Fruit fly (Drosophila melanogaster) whole organism, prepupa: ENCODE measurements around the gene CG12672.

ENCODE experiments used
- Blimp-1 ChIP-seq: fragments of 200-800 bp; sonication (Bioruptor generic); optimal IDR thresholded peaks from 3 replicates; lab custom pipeline; 2017; ENCODE audit warnings: missing biosample characterization, missing genetic modification characterization, mild to moderate bottlenecking, moderate library complexity, missing genetic modification reagents
- CG11762 ChIP-seq: fragments of 200-800 bp; sonication (Bioruptor generic); optimal IDR thresholded peaks from 3 replicates; lab custom pipeline; 2016; ENCODE audit warnings: missing biosample characterization, missing genetic modification characterization; ENCODE audit not compliant: insufficient read depth
- CG11902 ChIP-seq: fragments of 200-800 bp; sonication (Bioruptor generic); optimal IDR thresholded peaks from 3 replicates; lab custom pipeline; 2016; ENCODE audit warnings: missing biosample characterization, missing genetic modification characterization
- CG15336 ChIP-seq: fragments of 200-800 bp; sonication (Bioruptor generic); IDR thresholded peaks from 2 replicates; pipeline ENCODE4 v1.3.6; 2022; ENCODE audit warnings: missing biosample characterization, missing genetic modification characterization
- CG1621 ChIP-seq: fragments of 200-800 bp; sonication (Bioruptor generic); optimal IDR thresholded peaks from 3 replicates; lab custom pipeline; 2018; ENCODE audit warnings: missing biosample characterization, mild to moderate bottlenecking, missing genetic modification characterization
- CG31627 ChIP-seq: fragments of 200-800 bp; sonication (Bioruptor generic); optimal IDR thresholded peaks from 3 replicates; lab custom pipeline; 2016; ENCODE audit warnings: missing biosample characterization, missing genetic modification characterization
- CG32006 ChIP-seq: fragments of 200-800 bp; sonication (Bioruptor generic); optimal IDR thresholded peaks from 3 replicates; lab custom pipeline; 2017; ENCODE audit warnings: missing biosample characterization, mild to moderate bottlenecking, missing genetic modification characterization
- CG34406 ChIP-seq: fragments of 200-800 bp; sonication (Bioruptor generic); optimal IDR thresholded peaks from 3 replicates; lab custom pipeline; 2016; ENCODE audit warnings: missing biosample characterization, missing genetic modification characterization
- CG3919 ChIP-seq: fragments of 200-800 bp; sonication (Bioruptor generic); optimal IDR thresholded peaks from 3 replicates; lab custom pipeline; 2016; ENCODE audit warnings: missing biosample characterization, missing genetic modification characterization
- CG6163 ChIP-seq: fragments of 200-800 bp; sonication (Bioruptor generic); IDR thresholded peaks from 3 replicates; pipeline ENCODE4 v1.3.6; 2022; ENCODE audit warnings: missing biosample characterization, missing genetic modification characterization
- CG6276 ChIP-seq: fragments of 200-800 bp; sonication (Bioruptor generic); optimal IDR thresholded peaks from 2 replicates; lab custom pipeline; 2017; ENCODE audit warnings: missing biosample characterization, mild to moderate bottlenecking, missing genetic modification characterization
- CG6854 ChIP-seq: fragments of 200-800 bp; sonication (Bioruptor generic); optimal IDR thresholded peaks from 2 replicates; lab custom pipeline; 2017; ENCODE audit warnings: missing biosample characterization, mild to moderate bottlenecking, missing genetic modification characterization
- CG8119 ChIP-seq: fragments of 200-800 bp; sonication (Bioruptor generic); IDR thresholded peaks from 3 replicates; pipeline ENCODE4 v1.3.6; 2022; ENCODE audit warnings: missing biosample characterization, missing genetic modification characterization
- CG8319 ChIP-seq: fragments of 200-800 bp; sonication (Bioruptor generic); optimal IDR thresholded peaks from 3 replicates; lab custom pipeline; 2016; ENCODE audit warnings: missing biosample characterization, missing genetic modification characterization
- CG8632 ChIP-seq: fragments of 200-800 bp; sonication (Bioruptor generic); optimal IDR thresholded peaks from 3 replicates; lab custom pipeline; 2016; ENCODE audit warnings: missing biosample characterization, missing genetic modification characterization
- CG9139 ChIP-seq: fragments of 200-800 bp; sonication (Bioruptor generic); optimal IDR thresholded peaks from 3 replicates; lab custom pipeline; 2017; ENCODE audit warnings: missing biosample characterization, mild to moderate bottlenecking, missing genetic modification characterization
- Eip93F ChIP-seq: fragments of 200-800 bp; sonication (Bioruptor generic); optimal IDR thresholded peaks from 2 replicates; lab custom pipeline; 2016; ENCODE audit warnings: missing biosample characterization, mild to moderate bottlenecking, missing genetic modification characterization
- Ets21C ChIP-seq: fragments of 200-800 bp; sonication (Bioruptor generic); optimal IDR thresholded peaks from 3 replicates; lab custom pipeline; 2016; ENCODE audit warnings: missing biosample characterization, missing genetic modification characterization
- Hr38 ChIP-seq: sonication (Bioruptor generic); optimal IDR thresholded peaks from 2 replicates; lab custom pipeline; 2016; ENCODE audit warnings: missing biosample characterization, missing genetic modification characterization
- Lpt ChIP-seq: fragments of 200-800 bp; sonication (Bioruptor generic); optimal IDR thresholded peaks from 3 replicates; lab custom pipeline; 2016; ENCODE audit warnings: missing biosample characterization, missing genetic modification characterization
- Smox ChIP-seq: fragments of 200-800 bp; sonication (Bioruptor generic); optimal IDR thresholded peaks from 3 replicates; lab custom pipeline; 2016; ENCODE audit warnings: missing biosample characterization, missing genetic modification characterization
- Sox14 ChIP-seq: fragments of 200-800 bp; sonication (Bioruptor generic); optimal IDR thresholded peaks from 3 replicates; lab custom pipeline; 2016; ENCODE audit warnings: missing biosample characterization, missing genetic modification characterization
- Sox15 ChIP-seq: fragments of 200-800 bp; sonication (Bioruptor generic); optimal IDR thresholded peaks from 3 replicates; lab custom pipeline; 2016; ENCODE audit warnings: missing biosample characterization, missing genetic modification characterization
- achi ChIP-seq: fragments of 200-800 bp; sonication (Bioruptor generic); optimal IDR thresholded peaks from 3 replicates; lab custom pipeline; 2016; ENCODE audit warnings: missing biosample characterization, missing genetic modification characterization
- acj6 ChIP-seq: fragments of 200-800 bp; sonication (Bioruptor generic); optimal IDR thresholded peaks from 3 replicates; lab custom pipeline; 2016; ENCODE audit warnings: missing biosample characterization, missing genetic modification characterization
- cyc ChIP-seq: fragments of 200-800 bp; sonication (Bioruptor generic); optimal IDR thresholded peaks from 3 replicates; lab custom pipeline; 2016; ENCODE audit warnings: missing biosample characterization, missing genetic modification characterization
- eg ChIP-seq: fragments of 200-800 bp; sonication (Bioruptor generic); IDR thresholded peaks from 3 replicates; pipeline ENCODE4 v1.3.6; 2022; ENCODE audit warnings: missing biosample characterization, missing genetic modification characterization
- fd59A ChIP-seq: fragments of 200-800 bp; sonication (Bioruptor generic); optimal IDR thresholded peaks from 2 replicates; lab custom pipeline; 2017; ENCODE audit warnings: missing biosample characterization, mild to moderate bottlenecking, missing genetic modification characterization, missing genetic modification reagents
- fd85E ChIP-seq: fragments of 200-800 bp; sonication (Bioruptor generic); optimal IDR thresholded peaks from 3 replicates; lab custom pipeline; 2016; ENCODE audit warnings: missing biosample characterization, missing genetic modification characterization
- fkh ChIP-seq: fragments of 200-800 bp; sonication (Bioruptor generic); optimal IDR thresholded peaks from 3 replicates; lab custom pipeline; 2017; ENCODE audit warnings: missing biosample characterization, mild to moderate bottlenecking, missing genetic modification characterization, moderate library complexity
- net ChIP-seq: fragments of 200-800 bp; sonication (Bioruptor generic); optimal IDR thresholded peaks from 3 replicates; lab custom pipeline; 2016; ENCODE audit warnings: missing biosample characterization, missing genetic modification characterization
- salr ChIP-seq, 2 experiments: fragments of 200-800 bp; sonication (Bioruptor generic); optimal IDR thresholded peaks; 3 replicates each; lab custom pipeline; 2016 to 2018; ENCODE audit warnings: missing biosample characterization in 2 of 2, missing genetic modification characterization in 2 of 2, mild to moderate bottlenecking in 1 of 2
- ss ChIP-seq, 2 experiments: fragments of 200-800 bp; sonication (Bioruptor generic); optimal IDR thresholded peaks; 2 replicates in 1 of 2; 3 replicates in 1 of 2; lab custom pipeline; 2017 to 2018; ENCODE audit warnings: mild to moderate bottlenecking in 2 of 2, missing biosample characterization in 2 of 2, missing genetic modification characterization in 2 of 2, moderate library complexity in 1 of 2
- topi ChIP-seq: fragments of 200-800 bp; sonication (Bioruptor generic); optimal IDR thresholded peaks from 3 replicates; lab custom pipeline; 2016; ENCODE audit warnings: missing biosample characterization, missing genetic modification characterization
- vri ChIP-seq: fragments of 200-800 bp; sonication (Bioruptor generic); optimal IDR thresholded peaks from 3 replicates; lab custom pipeline; 2016; ENCODE audit warnings: missing biosample characterization, mild to moderate bottlenecking, missing genetic modification characterization

CG12672 gene

dm6 chrX:18007506-18007905, at the start of gene CG12672:
Gene CG12672, minus strand, starts transcription at chrX:18007606.
- TF ChIP-seq fkh (GFP tag; lab: Kevin White, UChicago) (no peak), CG8632 (GFP tag; lab: Kevin White, UChicago) (no peak), CG32006 (GFP tag; lab: Kevin White, UChicago) (no peak)

dm6 chrX:18057202-18057601, 49.8 kb upstream of the CG12672 start:
- TF ChIP-seq CG8319 (GFP tag; lab: Kevin White, UChicago): no peak
- TF ChIP-seq CG6163: 0 out of 3 replicates have a peak, but pooled peaks have one; percentile 26
- peak; percentile 7 for TF ChIP-seq Lpt
- TF ChIP-seq Ets21C (GFP tag; lab: Kevin White, UChicago): no peak
- peak; percentile 58; the same call in 2 of the 3 replicates for TF ChIP-seq eg (GFP tag; lab: Robert Waterston, UW)
- TF ChIP-seq CG15336 (GFP tag; lab: Robert Waterston, UW): peak; percentile 50
- no peak for TF ChIP-seq CG3919 (GFP tag; lab: Kevin White, UChicago)
- peak; percentile 51; the same call in 2 of the 3 replicates for TF ChIP-seq CG8119
- peak; percentile 75 for TF ChIP-seq CG6276 (GFP tag; lab: Kevin White, UChicago)
- no peak for TF ChIP-seq net (GFP tag; lab: Kevin White, UChicago)
- no peak for TF ChIP-seq Smox (GFP tag; lab: Kevin White, UChicago)

- TF ChIP-seq CG34406 (GFP tag; lab: Kevin White, UChicago) (no peak), achi (GFP tag; lab: Kevin White, UChicago) (no peak), Eip93F (GFP tag; lab: Kevin White, UChicago) (no peak), CG11762 (no peak), CG15336 (GFP tag; lab: Robert Waterston, UW) (no peak), acj6 (GFP tag; lab: Kevin White, UChicago) (no peak), topi (GFP tag; lab: Kevin White, UChicago) (no peak), CG3919 (GFP tag; lab: Kevin White, UChicago) (no peak), net (GFP tag; lab: Kevin White, UChicago) (no peak), fd59A (GFP tag; lab: Kevin White, UChicago) (no peak), Blimp-1 (GFP tag; lab: Kevin White, UChicago) (no peak), Sox15 (GFP tag; lab: Kevin White, UChicago) (no peak), fkh (GFP tag; lab: Kevin White, UChicago) (no peak)
- TF ChIP-seq, all 60 proteins: peak for 0
These were observed 44.7 kb upstream of the CG12672 start for dm6 chrX:18052135-18052534.

- TF ChIP-seq Hr38 (GFP tag; lab: Kevin White, UChicago) (no peak), Smox (GFP tag; lab: Kevin White, UChicago) (no peak), fd85E (GFP tag; lab: Kevin White, UChicago) (no peak), vri (GFP tag; lab: Kevin White, UChicago) (no peak), ss (GFP tag; optimal IDR thresholded peaks at IDR 0.05; lab: Kevin White, UChicago) (no peak), cyc (GFP tag; lab: Kevin White, UChicago) (no peak), CG32006 (GFP tag; lab: Kevin White, UChicago) (no peak), CG6854 (GFP tag; lab: Kevin White, UChicago) (no peak), CG11902 (GFP tag; lab: Kevin White, UChicago) (no peak), CG8632 (GFP tag; lab: Kevin White, UChicago) (no peak), Sox14 (GFP tag; lab: Kevin White, UChicago) (no peak), Blimp-1 (GFP tag; lab: Kevin White, UChicago) (no peak), CG6276 (GFP tag; lab: Kevin White, UChicago) (no peak), CG8119 (no peak), CG31627 (GFP tag; lab: Kevin White, UChicago) (no peak), CG9139 (GFP tag; lab: Kevin White, UChicago) (no peak), salr (GFP tag; optimal IDR thresholded peaks at IDR 0.05; lab: Kevin White, UChicago) (no peak), achi (GFP tag; lab: Kevin White, UChicago) (no peak), CG1621 (tag; lab: Kevin White, UChicago) (no peak), CG34406 (GFP tag; lab: Kevin White, UChicago) (no peak)
- TF ChIP-seq, all 60 proteins: peak for 0
These were observed 36.3 kb upstream of the CG12672 start, which contains the start of gene CG15373 for dm6 chrX:18043691-18044090. Gene CG15373, plus strand, starts transcription at chrX:18043991.
